Fruit fly (Drosophila melanogaster): ENCODE data around the gene CG14362.

dm6 chr3R:13812736-13813250 lies 42.5 kb downstream of the CG14362 start, which contains the start of the genes tal-1A, tal-2A, tal-3A and tal-AA:
- no peak for TF ChIP-seq GATAd (GFP tag; optimal IDR thresholded peaks at IDR 0.05)
- TF ChIP-seq ey (GFP tag; optimal IDR thresholded peaks at IDR 0.05): no peak
